Worm (Caenorhabditis elegans) whole organism, young adult: Measurements from ENCODE around the gene col-94.

Source experiments
- B0261.1 ChIP-seq: sonication (generic microtip); optimal IDR thresholded peaks from 2 replicates; lab custom pipeline; 2016; ENCODE audit warnings: mild to moderate bottlenecking, missing genetic modification characterization, moderate library complexity, missing compliant biosample characterization
- ama-1 ChIP-seq, 3 experiments: fragments of 150-350 bp in 1 of 3; sonication (generic microtip) in 2 of 3; optimal IDR thresholded peaks; 2 replicates each; lab custom pipeline; 2014 to 2018; ENCODE audit warnings: missing biosample characterization in 2 of 3, missing genetic modification characterization in 2 of 3, missing genetic modification reagents in 2 of 3
- let-526 ChIP-seq: fragments of 200-800 bp; sonication (Bioruptor generic); IDR thresholded peaks from 2 replicates; pipeline ENCODE4 v1.3.6; 2022; ENCODE audit warnings: missing genetic modification reagents, missing genetic modification characterization, missing compliant biosample characterization
- nfya-1 ChIP-seq: sonication (generic microtip); optimal IDR thresholded peaks from 2 replicates; lab custom pipeline; 2017; ENCODE audit warnings: antibody characterized with exemption, missing compliant biosample characterization, missing genetic modification characterization, borderline replicate concordance; ENCODE audit not compliant: insufficient read depth
- sdz-38 ChIP-seq: sonication (generic microtip); optimal IDR thresholded peaks from 2 replicates; lab custom pipeline; 2016; ENCODE audit warnings: missing genotype, missing genetic modification characterization, missing compliant biosample characterization
- tbp1 ChIP-seq: fragments of 200-800 bp; sonication (Bioruptor generic); optimal IDR thresholded peaks from 2 replicates; lab custom pipeline; 2018; ENCODE audit warnings: mild to moderate bottlenecking, missing genetic modification characterization, missing compliant biosample characterization

DNA sequence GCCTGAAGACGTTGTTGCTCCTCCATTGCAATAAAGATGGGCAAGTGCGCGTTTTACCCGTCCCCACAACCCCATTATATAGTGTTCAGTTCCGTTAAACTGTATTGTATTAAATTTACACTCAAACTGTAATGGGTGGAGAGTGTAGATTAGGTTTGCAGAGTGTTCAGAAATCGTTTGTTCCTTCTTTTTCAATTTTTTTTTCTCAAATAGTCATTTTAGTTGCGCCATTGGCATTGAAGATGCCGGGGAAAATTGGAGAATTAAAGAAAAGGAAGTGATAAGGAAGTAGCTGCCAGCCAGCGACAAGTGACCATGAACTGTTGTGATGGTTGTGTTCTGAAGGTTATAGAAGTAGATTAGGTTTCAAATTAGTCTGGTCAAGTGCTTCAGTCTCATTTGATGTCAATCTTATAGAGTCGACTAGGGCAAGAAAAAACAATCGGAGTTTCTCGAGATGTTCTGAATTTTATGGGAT, 2.1 kb downstream of the col-94 start, which contains the start of gene col-93:
- no peak for TF ChIP-seq sdz-38
- no peak for TF ChIP-seq nfya-1 (tag; lab: Kevin White, UChicago)
- TF ChIP-seq tbp1 = no peak
- TF ChIP-seq ama-1 (optimal IDR thresholded peaks at IDR 0.05; lab: Kevin White, UChicago) = no peak
- no peak for TF ChIP-seq ama-1 (GFP tag; optimal IDR thresholded peaks at IDR 0.05; lab: Kevin White, UChicago)
- no peak for TF ChIP-seq B0261.1 (tag; lab: Kevin White, UChicago)
- TF ChIP-seq let-526 (GFP tag; lab: Robert Waterston, UW) = no peak
